Worm (Caenorhabditis elegans): Measurements from ENCODE around the gene sru-6.

sru-6 gene

DNA sequence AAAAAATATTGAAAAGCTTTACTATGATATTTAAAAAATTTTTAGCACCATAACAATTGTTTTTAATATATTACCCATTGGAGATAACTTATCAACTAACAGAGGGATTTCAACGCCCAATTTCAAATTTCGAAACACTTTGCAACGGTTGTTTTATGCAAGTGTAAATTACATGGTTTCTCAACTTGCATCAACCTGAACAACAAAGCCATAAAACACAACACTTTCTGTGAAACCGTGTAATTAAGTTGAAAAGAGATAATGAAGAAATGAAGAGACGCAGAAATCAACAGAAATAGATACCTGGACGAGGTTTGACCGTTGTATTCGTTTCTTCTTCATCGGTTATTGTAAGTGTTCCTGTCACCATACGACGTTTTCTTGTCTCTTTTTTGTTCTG, 40.0 kb upstream of the sru-6 start, which contains the start of gene cpin-1:
Gene cpin-1 (plus strand): TSS at position 301 of the 400 bp plus-strand sequence.
- TF ChIP-seq T26A5.8 (tag; optimal IDR thresholded peaks at IDR 0.05) (no peak), bed-2 (GFP tag; IDR thresholded peaks at IDR 0.05) (no peak), F57C9.4 (tag; optimal IDR thresholded peaks at IDR 0.05) (no peak), Y53F4B.3 (GFP tag; IDR thresholded peaks at IDR 0.05) (no peak), snpc-1.3 (tag; optimal IDR thresholded peaks at IDR 0.05; ENCODE audit: insufficient read depth) (no peak), fkh-3 (tag; optimal IDR thresholded peaks at IDR 0.05) (no peak), dpff-1 (tag; optimal IDR thresholded peaks at IDR 0.05) (no peak), attf-5 (GFP tag; optimal IDR thresholded peaks at IDR 0.05) (no peak), snpc-4 (GFP tag; optimal IDR thresholded peaks at IDR 0.05) (no peak), snpc-4 (tag; optimal IDR thresholded peaks at IDR 0.05) (no peak), ztf-18 (tag; optimal IDR thresholded peaks at IDR 0.05) (no peak), athp-1 (tag; optimal IDR thresholded peaks at IDR 0.05) (no peak), B0019.2 (GFP tag; conservative IDR thresholded peaks at IDR 0.05) (no peak)

- TF ChIP-seq tlf-1 (GFP tag; optimal IDR thresholded peaks at IDR 0.05): no peak
- no peak for TF ChIP-seq madf-6 (GFP tag; IDR thresholded peaks at IDR 0.05)
- TF ChIP-seq Y53G8AR.9 (GFP tag; conservative IDR thresholded peaks at IDR 0.05): no peak
- no peak for TF ChIP-seq pbrm-1 (GFP tag; IDR thresholded peaks at IDR 0.05)
- TF ChIP-seq dox-1 (GFP tag; IDR thresholded peaks at IDR 0.05): no peak
- no peak for TF ChIP-seq nfya-1 (tag; optimal IDR thresholded peaks at IDR 0.05; ENCODE audit: borderline replicate concordance, insufficient read depth)
- no peak for TF ChIP-seq egl-18 (GFP tag; IDR thresholded peaks at IDR 0.05)
- no peak for TF ChIP-seq nhr-90 (tag; optimal IDR thresholded peaks at IDR 0.05)
- TF ChIP-seq ztf-22 (GFP tag; optimal IDR thresholded peaks at IDR 0.05): no peak
- TF ChIP-seq T07F8.4 (tag; optimal IDR thresholded peaks at IDR 0.05): no peak
- TF ChIP-seq F57A8.1 (GFP tag; optimal IDR thresholded peaks at IDR 0.05): no peak
- TF ChIP-seq mel-28 (tag; optimal IDR thresholded peaks at IDR 0.05; ENCODE audit: borderline replicate concordance): no peak
- no peak for TF ChIP-seq cebp-1 (GFP tag; IDR thresholded peaks at IDR 0.05)
- TF ChIP-seq cebp-1 (tag; optimal IDR thresholded peaks at IDR 0.05): no peak
- no peak for TF ChIP-seq F55B11.4 (tag; optimal IDR thresholded peaks at IDR 0.05; ENCODE audit: borderline replicate concordance, insufficient read depth)
- TF ChIP-seq nfyb-1 (GFP tag; IDR thresholded peaks at IDR 0.05): no peak
Observed at ce11 chrIV:9451816-9452215, 38.6 kb upstream of the sru-6 start.

DNA sequence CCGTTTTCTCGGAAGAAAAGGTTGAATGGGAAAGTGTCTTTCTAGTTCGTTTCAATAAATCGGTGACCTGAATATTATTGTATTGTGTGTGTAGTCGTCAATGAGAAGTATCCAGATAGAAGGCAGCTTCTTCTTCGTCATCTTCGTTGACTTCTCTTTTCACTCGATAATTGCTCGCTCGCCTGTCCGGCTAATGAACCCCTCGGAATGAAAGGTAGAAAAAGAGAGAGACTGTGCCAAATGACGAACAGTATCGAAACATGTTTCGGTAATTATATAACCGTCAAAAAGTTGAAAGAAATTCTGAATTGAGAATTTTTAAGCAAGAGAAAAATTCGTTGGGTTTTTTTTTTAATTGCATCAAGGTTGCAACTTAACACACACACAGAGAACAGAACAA, 33.0 kb upstream of the sru-6 start, which contains the start of gene cutl-17:
Gene cutl-17 (minus strand): TSS at position 101 of the 400 bp plus-strand sequence.
- TF ChIP-seq mel-28 (tag; optimal IDR thresholded peaks at IDR 0.05; ENCODE audit: borderline replicate concordance): no peak
- no peak for TF ChIP-seq somi-1 (GFP tag; optimal IDR thresholded peaks at IDR 0.05)
- TF ChIP-seq tbx-9 (tag; optimal IDR thresholded peaks at IDR 0.05; ENCODE audit: borderline replicate concordance): no peak
- no peak for TF ChIP-seq F22D6.2 (tag; optimal IDR thresholded peaks at IDR 0.05)
- no peak for TF ChIP-seq egl-44 (GFP tag; IDR thresholded peaks at IDR 0.05)
- TF ChIP-seq F39B2.1 (GFP tag; IDR thresholded peaks at IDR 0.05): no peak
- TF ChIP-seq sea-2 (GFP tag; IDR thresholded peaks at IDR 0.05): no peak
- TF ChIP-seq ceh-40 (GFP tag; IDR thresholded peaks at IDR 0.05): no peak
- no peak for TF ChIP-seq xnd-1 (tag; optimal IDR thresholded peaks at IDR 0.05)
- no peak for TF ChIP-seq chd-7 (tag; optimal IDR thresholded peaks at IDR 0.05)
- no peak for TF ChIP-seq bed-1 (GFP tag; IDR thresholded peaks at IDR 0.05)
- no peak for TF ChIP-seq hrde-1 (tag; optimal IDR thresholded peaks at IDR 0.05; ENCODE audit: borderline replicate concordance)
- no peak for TF ChIP-seq nhr-90 (tag; optimal IDR thresholded peaks at IDR 0.05)
- no peak for TF ChIP-seq K12H6.12 (tag; optimal IDR thresholded peaks at IDR 0.05)
- no peak for TF ChIP-seq pbrm-1 (GFP tag; IDR thresholded peaks at IDR 0.05)
- TF ChIP-seq madf-10 (tag; optimal IDR thresholded peaks at IDR 0.05): no peak

Data from whole organism, young adult.